Fruit fly (Drosophila melanogaster): ENCODE data around the gene capt.

DNA sequence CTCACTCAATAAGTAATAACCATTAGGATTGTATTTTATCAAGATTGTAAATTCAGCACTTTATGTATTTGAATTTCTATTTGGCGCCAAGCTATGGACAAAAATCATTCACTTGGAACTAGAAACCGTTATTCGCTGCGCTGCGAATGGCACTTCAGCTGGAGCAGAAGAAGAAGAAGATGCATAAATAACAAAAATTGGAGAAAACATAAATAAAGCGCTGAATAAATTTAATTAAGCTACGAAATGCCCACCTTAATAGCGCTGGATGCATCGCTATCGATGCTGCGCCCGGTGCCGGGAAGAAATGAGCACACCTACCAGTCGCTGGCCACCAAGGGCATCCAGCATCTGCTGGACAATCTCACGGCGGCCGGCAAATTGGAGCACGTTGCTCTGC, 6.2 kb upstream of the capt start, which contains the start of gene IntS14:
- TF ChIP-seq Myc (optimal IDR thresholded peaks at IDR 0.05) (peak; percentile 54), Vsx2 (GFP tag; optimal IDR thresholded peaks at IDR 0.05; ENCODE audit: partially characterized antibody) (no peak), N (GFP tag; optimal IDR thresholded peaks at IDR 0.05) (no peak), Abd-B (GFP tag; optimal IDR thresholded peaks at IDR 0.05) (no peak)
